Fruit fly (Drosophila melanogaster) whole organism, embryonic: Measurements from ENCODE around the gene Mvl.

ENCODE experiments used
- Bteb2 ChIP-seq: fragments of 200-800 bp; sonication (Bioruptor generic); optimal IDR thresholded peaks from 2 replicates; lab custom pipeline; 2016; ENCODE audit warnings: missing biosample characterization, missing genetic modification characterization
- CG1024 ChIP-seq: fragments of 200-800 bp; sonication (Bioruptor generic); IDR thresholded peaks from 2 replicates; pipeline ENCODE4 v1.3.6; 2022; ENCODE audit warnings: missing biosample characterization, missing genetic modification characterization
- CG10267 ChIP-seq: fragments of 200-800 bp; sonication (Bioruptor generic); optimal IDR thresholded peaks from 2 replicates; lab custom pipeline; 2018; ENCODE audit warnings: missing biosample characterization, mild to moderate bottlenecking, missing genetic modification characterization, moderate library complexity
- CG10366 ChIP-seq: fragments of 200-800 bp; sonication (Bioruptor generic); IDR thresholded peaks from 2 replicates; pipeline ENCODE4 v1.3.6; 2022; ENCODE audit warnings: missing biosample characterization, missing genetic modification characterization
- CG10565 ChIP-seq: fragments of 200-800 bp; sonication (Bioruptor generic); optimal IDR thresholded peaks from 3 replicates; lab custom pipeline; 2016; ENCODE audit warnings: missing biosample characterization, mild to moderate bottlenecking, missing genetic modification characterization
- CG11723 ChIP-seq: fragments of 200-800 bp; sonication (Bioruptor generic); optimal IDR thresholded peaks from 2 replicates; lab custom pipeline; 2017; ENCODE audit warnings: missing biosample characterization, mild to moderate bottlenecking, missing genetic modification characterization
- CG13123 ChIP-seq: fragments of 200-800 bp; sonication (Bioruptor generic); optimal IDR thresholded peaks from 2 replicates; lab custom pipeline; 2016; ENCODE audit warnings: missing biosample characterization, missing genetic modification characterization
- CG13624 ChIP-seq: fragments of 200-800 bp; sonication (Bioruptor generic); optimal IDR thresholded peaks from 2 replicates; lab custom pipeline; 2016; ENCODE audit warnings: missing biosample characterization, missing genetic modification characterization
- CG14965 ChIP-seq: fragments of 200-800 bp; sonication (Bioruptor generic); optimal IDR thresholded peaks from 2 replicates; lab custom pipeline; 2016; ENCODE audit warnings: missing biosample characterization, missing genetic modification characterization, borderline replicate concordance
- CG1529 ChIP-seq: fragments of 200-800 bp; sonication (Bioruptor generic); optimal IDR thresholded peaks from 3 replicates; lab custom pipeline; 2018; ENCODE audit warnings: missing biosample characterization, missing genetic modification characterization
- CG17568 ChIP-seq: fragments of 200-800 bp; sonication (Bioruptor generic); optimal IDR thresholded peaks from 2 replicates; lab custom pipeline; 2018; ENCODE audit warnings: missing biosample characterization, mild to moderate bottlenecking, missing genetic modification characterization, moderate library complexity
- CG3838 ChIP-seq: fragments of 200-800 bp; sonication (Bioruptor generic); optimal IDR thresholded peaks from 3 replicates; lab custom pipeline; 2016; ENCODE audit warnings: missing biosample characterization, missing genetic modification characterization
- CG3995 ChIP-seq: fragments of 200-800 bp; sonication (Bioruptor generic); optimal IDR thresholded peaks from 3 replicates; lab custom pipeline; 2016; ENCODE audit warnings: missing biosample characterization, missing genetic modification characterization
- CG6254 ChIP-seq: fragments of 200-800 bp; sonication (Bioruptor generic); optimal IDR thresholded peaks from 3 replicates; lab custom pipeline; 2017; ENCODE audit warnings: mild to moderate bottlenecking, missing biosample characterization, missing genetic modification reagents, missing genetic modification characterization
- CG6813 ChIP-seq: fragments of 200-800 bp; sonication (Bioruptor generic); optimal IDR thresholded peaks from 2 replicates; lab custom pipeline; 2017; ENCODE audit warnings: missing biosample characterization, missing genetic modification characterization, mild to moderate bottlenecking, moderate library complexity, missing genetic modification reagents
- CG6854 ChIP-seq: fragments of 200-800 bp; sonication (Bioruptor generic); optimal IDR thresholded peaks from 3 replicates; lab custom pipeline; 2017; ENCODE audit warnings: missing biosample characterization, mild to moderate bottlenecking, missing genetic modification characterization
- CG7357 ChIP-seq: fragments of 200-800 bp; sonication (Bioruptor generic); IDR thresholded peaks from 3 replicates; pipeline ENCODE4 v1.3.6; 2022; ENCODE audit warnings: missing biosample characterization, missing genetic modification characterization
- CG8281 ChIP-seq: fragments of 200-800 bp; sonication (Bioruptor generic); optimal IDR thresholded peaks from 2 replicates; lab custom pipeline; 2018; ENCODE audit warnings: missing biosample characterization, mild to moderate bottlenecking, missing genetic modification characterization, moderate library complexity
- Chrac-16 ChIP-seq: fragments of 200-800 bp; sonication (Bioruptor generic); optimal IDR thresholded peaks from 3 replicates; lab custom pipeline; 2016; ENCODE audit warnings: missing biosample characterization, missing genetic modification characterization
- D19A ChIP-seq: fragments of 200-800 bp; optimal IDR thresholded peaks from 3 replicates; lab custom pipeline; 2019; ENCODE audit warnings: missing biosample characterization, mild to moderate bottlenecking, missing genetic modification characterization, moderate library complexity
- Dip2 ChIP-seq: fragments of 200-800 bp; sonication (Bioruptor generic); IDR thresholded peaks from 2 replicates; pipeline ENCODE4 v1.3.6; 2022; ENCODE audit warnings: missing biosample characterization, missing genetic modification characterization
- E2f2 ChIP-seq: fragments of 200-800 bp; sonication (Bioruptor generic); IDR thresholded peaks from 2 replicates; pipeline ENCODE4 v1.3.6; 2022; ENCODE audit warnings: missing biosample characterization, missing genetic modification characterization
- H15 ChIP-seq: fragments of 200-800 bp; sonication (Bioruptor generic); IDR thresholded peaks from 3 replicates; pipeline ENCODE4 v1.3.6; 2022; ENCODE audit warnings: missing biosample characterization, missing genetic modification characterization
- H2.0 ChIP-seq: fragments of 200-800 bp; sonication (Bioruptor generic); IDR thresholded peaks from 2 replicates; pipeline ENCODE4 v1.3.6; 2022; ENCODE audit warnings: missing biosample characterization, missing genetic modification characterization
- Mrtf ChIP-seq: fragments of 200-800 bp; sonication (Bioruptor generic); IDR thresholded peaks from 3 replicates; pipeline ENCODE4 v1.3.6; 2022; ENCODE audit warnings: missing biosample characterization, missing genetic modification characterization
- NFAT ChIP-seq: fragments of 200-800 bp; sonication (Bioruptor generic); IDR thresholded peaks from 2 replicates; pipeline ENCODE4 v1.3.6; 2022; ENCODE audit warnings: missing biosample characterization, missing genetic modification characterization
- NK7.1 ChIP-seq: fragments of 200-800 bp; sonication (Bioruptor generic); optimal IDR thresholded peaks from 3 replicates; lab custom pipeline; 2016; ENCODE audit warnings: missing biosample characterization, missing genetic modification characterization
- Pdp1 ChIP-seq, 2 experiments: fragments of 200-800 bp; sonication (Bioruptor generic); optimal IDR thresholded peaks; 3 replicates each; lab custom pipeline; 2016; ENCODE audit warnings: missing biosample characterization in 2 of 2, missing genetic modification characterization in 2 of 2, mild to moderate bottlenecking in 1 of 2, moderate library complexity in 1 of 2
- Trl ChIP-seq, 3 experiments: fragments of >200 bp in 2 of 3; fragments of 200-800 bp in 1 of 3; sonication (Bioruptor generic) in 1 of 3; optimal IDR thresholded peaks; 2 replicates in 1 of 3; 3 replicates in 2 of 3; lab custom pipeline; 2016 to 2017; ENCODE audit warnings: missing biosample characterization in 1 of 3, missing genetic modification characterization in 1 of 3
- bigmax ChIP-seq: fragments of 200-800 bp; sonication (Bioruptor generic); optimal IDR thresholded peaks from 2 replicates; lab custom pipeline; 2018; ENCODE audit warnings: missing biosample characterization, mild to moderate bottlenecking, missing genetic modification characterization
- cg ChIP-seq: fragments of 200-800 bp; sonication (Bioruptor generic); optimal IDR thresholded peaks from 3 replicates; lab custom pipeline; 2019; ENCODE audit warnings: missing biosample characterization, mild to moderate bottlenecking, missing genetic modification characterization, moderate library complexity
- croc ChIP-seq: fragments of 200-800 bp; sonication (Bioruptor generic); conservative IDR thresholded peaks from 3 replicates; pipeline ENCODE4 v1.3.6; 2022; ENCODE audit warnings: missing biosample characterization, missing genetic modification characterization
- dpn ChIP-seq, 2 experiments: fragments of 200-800 bp; sonication (Bioruptor generic); optimal IDR thresholded peaks; 3 replicates each; lab custom pipeline; 2016; ENCODE audit warnings: missing biosample characterization in 2 of 2, missing genetic modification characterization in 2 of 2
- en ChIP-seq: fragments of 200-800 bp; sonication (Bioruptor generic); optimal IDR thresholded peaks from 2 replicates; lab custom pipeline; 2016; ENCODE audit warnings: missing biosample characterization, missing genetic modification characterization
- ewg ChIP-seq: fragments of 200-800 bp; sonication (Bioruptor generic); optimal IDR thresholded peaks from 3 replicates; lab custom pipeline; 2017; ENCODE audit warnings: mild to moderate bottlenecking, missing biosample characterization, missing genetic modification reagents, missing genetic modification characterization
- fd96Cb ChIP-seq: fragments of 200-800 bp; sonication (Bioruptor generic); optimal IDR thresholded peaks from 2 replicates; lab custom pipeline; 2018; ENCODE audit warnings: missing biosample characterization, mild to moderate bottlenecking, missing genetic modification characterization, moderate library complexity
- gem ChIP-seq: fragments of 200-800 bp; sonication (Bioruptor generic); optimal IDR thresholded peaks from 2 replicates; lab custom pipeline; 2019; ENCODE audit warnings: missing biosample characterization, mild to moderate bottlenecking, missing genetic modification characterization, moderate library complexity
- ken ChIP-seq: fragments of 200-800 bp; sonication (Bioruptor generic); IDR thresholded peaks from 3 replicates; pipeline ENCODE4 v1.3.6; 2022; ENCODE audit warnings: missing biosample characterization, missing genetic modification characterization
- luna ChIP-seq: fragments of 200-800 bp; sonication (Bioruptor generic); optimal IDR thresholded peaks from 2 replicates; lab custom pipeline; 2016; ENCODE audit warnings: missing biosample characterization, missing genetic modification characterization
- pan ChIP-seq, 4 experiments: fragments of >200 bp in 3 of 4; fragments of 200-800 bp in 1 of 4; sonication (Bioruptor generic) in 1 of 4; optimal IDR thresholded peaks in 3 of 4; IDR thresholded peaks in 1 of 4; 2 replicates each; pipeline versions ENCODE4 v1.3.6 to Lab custom; 2017 to 2022; ENCODE audit warnings: missing biosample characterization in 2 of 4, missing genetic modification characterization in 2 of 4, mixed read lengths in 1 of 4
- pho ChIP-seq: fragments of 200-800 bp; sonication (Bioruptor generic); optimal IDR thresholded peaks from 2 replicates; lab custom pipeline; 2016; ENCODE audit warnings: missing biosample characterization, missing genetic modification characterization
- prd ChIP-seq, 3 experiments: fragments of >200 bp in 2 of 3; fragments of 200-800 bp in 1 of 3; sonication (Bioruptor generic) in 1 of 3; optimal IDR thresholded peaks in 2 of 3; IDR thresholded peaks in 1 of 3; 2 replicates in 2 of 3; 3 replicates in 1 of 3; pipeline versions ENCODE4 v1.3.6 to Lab custom; 2017 to 2022; ENCODE audit warnings: missing biosample characterization in 1 of 3, missing genetic modification characterization in 1 of 3
- run ChIP-seq: fragments of 200-800 bp; sonication (Bioruptor generic); optimal IDR thresholded peaks from 3 replicates; lab custom pipeline; 2018; ENCODE audit warnings: missing biosample characterization, mild to moderate bottlenecking, missing genetic modification characterization
- schlank ChIP-seq: fragments of 200-800 bp; sonication (Bioruptor generic); optimal IDR thresholded peaks from 2 replicates; lab custom pipeline; 2018; ENCODE audit warnings: missing biosample characterization, mild to moderate bottlenecking, missing genetic modification characterization
- sens-2 ChIP-seq: fragments of 200-800 bp; sonication (Bioruptor generic); IDR thresholded peaks from 2 replicates; pipeline ENCODE4 v1.3.6; 2022; ENCODE audit warnings: missing biosample characterization, missing genetic modification characterization
- stwl ChIP-seq: fragments of 200-800 bp; sonication (Bioruptor generic); optimal IDR thresholded peaks from 3 replicates; lab custom pipeline; 2018; ENCODE audit warnings: missing biosample characterization, mild to moderate bottlenecking, missing genetic modification characterization, moderate library complexity
- trh ChIP-seq: fragments of 200-800 bp; sonication (Bioruptor generic); optimal IDR thresholded peaks from 2 replicates; lab custom pipeline; 2016; ENCODE audit warnings: missing biosample characterization, missing genetic modification characterization

Gene Mvl

dm6 chr3R:21101453-21102214, 41.0 kb upstream of the Mvl start, which contains the start of the genes CG7044 and Tbc1d22 (continued):
- TF ChIP-seq luna (no peak), CG3838 (no peak), dpn (GFP tag; optimal IDR thresholded peaks at IDR 0.05; lab: Kevin White, UChicago) (peak; percentile 38 to 70), Trl (optimal IDR thresholded peaks at IDR 0.05; lab: Kevin White, UChicago) (no peak), Trl (GFP tag; optimal IDR thresholded peaks at IDR 0.05; lab: Kevin White, UChicago) (no peak), CG3995 (GFP tag; lab: Kevin White, UChicago) (peak; percentile 96), Mrtf (no peak; the same call in 2 of the 3 replicates), CG13123 (GFP tag; lab: Kevin White, UChicago) (peak; percentile 32), CG13624 (GFP tag; lab: Kevin White, UChicago) (peak; percentile 28), CG10267 (peak; percentile 22), E2f2 (GFP tag; lab: Robert Waterston, UW) (peak; percentile 27; the same call in 1 of the 2 replicates), schlank (tag; lab: Kevin White, UChicago) (no peak), CG1024 (GFP tag; lab: Robert Waterston, UW) (no peak), CG8281 (tag; lab: Kevin White, UChicago) (no peak), prd (optimal IDR thresholded peaks at IDR 0.05; lab: Kevin White, UChicago) (no peak), prd (GFP tag; IDR thresholded peaks at IDR 0.05; lab: Robert Waterston, UW) (peak; percentile 57; the same call in 2 of the 3 replicates), en (GFP tag; lab: Kevin White, UChicago) (no peak), CG7357 (0 out of 3 replicates have a peak, but pooled peaks have one; percentile 16), run (tag; lab: Kevin White, UChicago) (no peak), sens-2 (no peak), CG17568 (no peak), bigmax (no peak), pan (optimal IDR thresholded peaks at IDR 0.05; lab: Kevin White, UChicago) (peak in 1 of 2 experiments; percentile 19), pan (GFP tag; optimal IDR thresholded peaks at IDR 0.05 in 1 of 2, IDR thresholded peaks at IDR 0.05 in 1 of 2) (peak in 1 of 2 experiments; percentile 33), Pdp1 (GFP tag; optimal IDR thresholded peaks at IDR 0.05; lab: Kevin White, UChicago) (peak; percentile 13 to 33), CG10565 (GFP tag; lab: Kevin White, UChicago) (no peak), gem (tag; lab: Kevin White, UChicago) (peak; percentile 66), Chrac-16 (GFP tag; lab: Kevin White, UChicago) (peak; percentile 54), CG6254 (GFP tag; lab: Kevin White, UChicago) (no peak), fd96Cb (no peak), D19A (no peak), CG10366 (GFP tag; lab: Robert Waterston, UW) (no peak; the same call in 1 of the 2 replicates), ken (no peak), pho (GFP tag; lab: Kevin White, UChicago) (peak; percentile 33), CG14965 (GFP tag; lab: Kevin White, UChicago) (no peak), H2.0 (peak; percentile 30; the same call in 1 of the 2 replicates), NK7.1 (GFP tag; lab: Kevin White, UChicago) (peak; percentile 3), CG1529 (GFP tag; lab: Kevin White, UChicago) (no peak), stwl (tag; lab: Kevin White, UChicago) (peak; percentile 37), cg (GFP tag; lab: Kevin White, UChicago) (no peak), NFAT (GFP tag; lab: Robert Waterston, UW) (peak; percentile 45; the same call in 1 of the 2 replicates), Bteb2 (GFP tag; lab: Kevin White, UChicago) (no peak), trh (GFP tag; lab: Kevin White, UChicago) (no peak), H15 (GFP tag; lab: Robert Waterston, UW) (no peak), croc (GFP tag; lab: Robert Waterston, UW) (no peak), CG6813 (GFP tag; lab: Kevin White, UChicago) (no peak), CG6854 (GFP tag; lab: Kevin White, UChicago) (no peak), Dip2 (GFP tag; lab: Robert Waterston, UW) (no peak), CG11723 (GFP tag; lab: Kevin White, UChicago) (no peak), ewg (GFP tag; lab: Kevin White, UChicago) (peak; percentile 15)
